Worm (Caenorhabditis elegans): ENCODE results near the gene rnr-1.

Gene rnr-1

ce11 chrIII:9206185-9206584 is 22.4 kb downstream of the rnr-1 start, which contains the start of gene ZC84.1:
TSS of gene ZC84.1 (minus strand) at chrIII:9206285.
- no peak for TF ChIP-seq jun-1 (tag; optimal IDR thresholded peaks at IDR 0.05)
- no peak for TF ChIP-seq elt-1 (tag; optimal IDR thresholded peaks at IDR 0.05)
- no peak for TF ChIP-seq ceh-82 (tag; optimal IDR thresholded peaks at IDR 0.05)
- TF ChIP-seq ceh-16 (tag; optimal IDR thresholded peaks at IDR 0.05), result no peak
- no peak for TF ChIP-seq nhr-77 (tag; optimal IDR thresholded peaks at IDR 0.05)
- no peak for TF ChIP-seq ceh-9 (tag; optimal IDR thresholded peaks at IDR 0.05)
- no peak for TF ChIP-seq nhr-76 (tag; optimal IDR thresholded peaks at IDR 0.05)
- no peak for TF ChIP-seq aly-2 (tag; optimal IDR thresholded peaks at IDR 0.05)
- no peak for TF ChIP-seq mdl-1 (tag; optimal IDR thresholded peaks at IDR 0.05)
- TF ChIP-seq fkh-10 (GFP tag; optimal IDR thresholded peaks at IDR 0.05), result no peak
- no peak for TF ChIP-seq ZK546.5 (tag; optimal IDR thresholded peaks at IDR 0.05)
- no peak for TF ChIP-seq elt-3 (tag; optimal IDR thresholded peaks at IDR 0.05)
- TF ChIP-seq zag-1 (tag; optimal IDR thresholded peaks at IDR 0.05), result no peak
- TF ChIP-seq snpc-4 (tag; optimal IDR thresholded peaks at IDR 0.05), result no peak
- no peak for TF ChIP-seq ztf-4 (tag; optimal IDR thresholded peaks at IDR 0.05)
- TF ChIP-seq nhr-237 (tag; optimal IDR thresholded peaks at IDR 0.05), result no peak
- TF ChIP-seq nhr-28 (tag; optimal IDR thresholded peaks at IDR 0.05), result no peak
- TF ChIP-seq R02D3.7 (tag; optimal IDR thresholded peaks at IDR 0.05), result no peak
- no peak for TF ChIP-seq pha-4 (tag; optimal IDR thresholded peaks at IDR 0.05)
- TF ChIP-seq elt-2 (tag; optimal IDR thresholded peaks at IDR 0.05), result no peak

- TF ChIP-seq unc-39 (tag; optimal IDR thresholded peaks at IDR 0.05), result no peak
- no peak for TF ChIP-seq nhr-67 (tag; optimal IDR thresholded peaks at IDR 0.05)
- no peak for TF ChIP-seq ZK546.5 (tag; optimal IDR thresholded peaks at IDR 0.05)
- TF ChIP-seq skn-1 (tag; optimal IDR thresholded peaks at IDR 0.05), result no peak
- no peak for TF ChIP-seq pqm-1 (tag; optimal IDR thresholded peaks at IDR 0.05)
- TF ChIP-seq R02D3.7 (tag; optimal IDR thresholded peaks at IDR 0.05), result no peak
- no peak for TF ChIP-seq hmg-11 (tag; optimal IDR thresholded peaks at IDR 0.05)
- no peak for TF ChIP-seq nhr-11 (tag; optimal IDR thresholded peaks at IDR 0.05)
- TF ChIP-seq eor-1 (tag; optimal IDR thresholded peaks at IDR 0.05), result no peak
- no peak for TF ChIP-seq nhr-237 (tag; optimal IDR thresholded peaks at IDR 0.05)
- no peak for TF ChIP-seq nhr-12 (tag; optimal IDR thresholded peaks at IDR 0.05)
- TF ChIP-seq ceh-82 (tag; optimal IDR thresholded peaks at IDR 0.05), result no peak
- no peak for TF ChIP-seq tbx-2 (tag; optimal IDR thresholded peaks at IDR 0.05)
- no peak for TF ChIP-seq elt-1 (tag; optimal IDR thresholded peaks at IDR 0.05)
- no peak for TF ChIP-seq elt-2 (tag; optimal IDR thresholded peaks at IDR 0.05)
- TF ChIP-seq sea-2 (GFP tag; optimal IDR thresholded peaks at IDR 0.05), result no peak
- no peak for TF ChIP-seq daf-12 (tag; optimal IDR thresholded peaks at IDR 0.05)
- TF ChIP-seq egl-27 (tag; optimal IDR thresholded peaks at IDR 0.05), result no peak
- no peak for TF ChIP-seq fkh-2 (tag; optimal IDR thresholded peaks at IDR 0.05)
Observed at ce11 chrIII:9201977-9202376, 26.6 kb downstream of the rnr-1 start.

ce11 chrIII:9199605-9200004 is 29.0 kb downstream of the rnr-1 start, which contains the start of gene ZC84.6:
TSS of gene ZC84.6 (minus strand) at chrIII:9199705.
- TF ChIP-seq ztf-4 (tag; optimal IDR thresholded peaks at IDR 0.05) (no peak), fos-1 (tag; optimal IDR thresholded peaks at IDR 0.05) (no peak), elt-3 (tag; optimal IDR thresholded peaks at IDR 0.05) (no peak)

- TF ChIP-seq nhr-28 (tag; optimal IDR thresholded peaks at IDR 0.05) (no peak), lin-15B (tag; optimal IDR thresholded peaks at IDR 0.05) (peak; percentile 40), nhr-12 (tag; optimal IDR thresholded peaks at IDR 0.05) (no peak), lin-39 (tag; optimal IDR thresholded peaks at IDR 0.05) (peak; percentile 43), daf-12 (tag; optimal IDR thresholded peaks at IDR 0.05) (no peak), fos-1 (tag; optimal IDR thresholded peaks at IDR 0.05) (no peak), R02D3.7 (tag; optimal IDR thresholded peaks at IDR 0.05) (no peak), mml-1 (tag; optimal IDR thresholded peaks at IDR 0.05) (no peak), lsy-12 (tag; optimal IDR thresholded peaks at IDR 0.05) (peak; percentile 7), skn-1 (tag; optimal IDR thresholded peaks at IDR 0.05) (peak; percentile 13), zag-1 (tag; optimal IDR thresholded peaks at IDR 0.05) (no peak), hmg-11 (tag; optimal IDR thresholded peaks at IDR 0.05) (no peak), nhr-76 (tag; optimal IDR thresholded peaks at IDR 0.05) (no peak), pqm-1 (tag; optimal IDR thresholded peaks at IDR 0.05) (no peak), unc-62 (GFP tag; optimal IDR thresholded peaks at IDR 0.05) (no peak), nfya-1 (tag; optimal IDR thresholded peaks at IDR 0.05; ENCODE audit: insufficient read depth) (peak; percentile 63), elt-3 (tag; optimal IDR thresholded peaks at IDR 0.05) (no peak), eor-1 (tag; optimal IDR thresholded peaks at IDR 0.05) (no peak), nhr-77 (tag; optimal IDR thresholded peaks at IDR 0.05) (no peak), ama-1 (optimal IDR thresholded peaks at IDR 0.05) (no peak), egl-5 (tag; optimal IDR thresholded peaks at IDR 0.05) (no peak), ceh-28 (tag; optimal IDR thresholded peaks at IDR 0.05) (no peak), ztf-4 (tag; optimal IDR thresholded peaks at IDR 0.05) (no peak), fkh-10 (GFP tag; optimal IDR thresholded peaks at IDR 0.05) (peak; percentile 15), ZK546.5 (tag; optimal IDR thresholded peaks at IDR 0.05) (no peak), nhr-23 (tag; optimal IDR thresholded peaks at IDR 0.05) (no peak)
Observed at ce11 chrIII:9191091-9191490, 37.5 kb downstream of the rnr-1 start, which contains the start of gene cls-3. TSS of gene cls-3 (minus strand) at chrIII:9191109.
